Worm (Caenorhabditis elegans) whole organism, L4 larva: ENCODE measurements around the gene grwd-1.

ENCODE experiments used
- aly-2 ChIP-seq: sonication (generic microtip); optimal IDR thresholded peaks from 2 replicates; lab custom pipeline; 2018; ENCODE audit warnings: missing biosample characterization, missing genetic modification characterization
- ceh-32 ChIP-seq: sonication (generic microtip); optimal IDR thresholded peaks from 2 replicates; lab custom pipeline; 2016; ENCODE audit warnings: mild to moderate bottlenecking, missing genetic modification characterization, missing compliant biosample characterization; ENCODE audit not compliant: poor library complexity
- zag-1 ChIP-seq: fragments of 150-350 bp; optimal IDR thresholded peaks from 2 replicates; lab custom pipeline; 2014; ENCODE audit warnings: missing biosample characterization, missing genetic modification characterization

DNA sequence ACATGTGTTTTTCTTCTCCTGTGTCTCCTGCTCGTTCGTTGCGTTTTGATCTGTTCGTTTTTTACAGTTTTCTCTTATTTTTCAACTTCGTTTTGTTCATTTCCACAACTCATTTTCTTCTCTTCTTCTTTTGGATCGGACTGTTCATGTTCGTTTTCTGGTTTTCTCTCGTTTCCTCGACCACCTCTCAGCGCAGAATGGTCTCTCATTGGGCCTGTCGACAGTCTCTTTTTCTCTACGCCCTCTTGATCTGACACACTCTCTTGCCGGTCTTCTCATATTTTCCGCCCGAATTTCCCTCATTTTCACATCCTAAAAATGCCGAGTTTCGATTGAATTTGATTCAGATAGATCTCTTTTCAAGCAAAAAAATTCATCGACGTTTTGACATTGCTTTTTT lies 28.4 kb downstream of the grwd-1 start:
- TF ChIP-seq ceh-32 (tag; lab: Kevin White, UChicago) (no peak), zag-1 (no peak), aly-2 (tag; lab: Kevin White, UChicago) (no peak)
